Fruit fly (Drosophila melanogaster): Measurements from ENCODE around the gene S6k.

The S6k gene

dm6 chr3L:5820039-5820438 lies 9.3 kb upstream of the S6k start (continued):
- TF ChIP-seq ATbp (GFP tag; optimal IDR thresholded peaks at IDR 0.05) (no peak), Hand (GFP tag; optimal IDR thresholded peaks at IDR 0.05) (no peak), Adf1 (GFP tag; IDR thresholded peaks at IDR 0.05) (no peak), CG7556 (GFP tag; optimal IDR thresholded peaks at IDR 0.05) (no peak), CG33213 (GFP tag; optimal IDR thresholded peaks at IDR 0.05) (no peak), CG5180 (GFP tag; optimal IDR thresholded peaks at IDR 0.05) (no peak), Bteb2 (GFP tag; optimal IDR thresholded peaks at IDR 0.05) (no peak), Nf-YC (tag; optimal IDR thresholded peaks at IDR 0.05) (no peak), br (optimal IDR thresholded peaks at IDR 0.05) (no peak), CG7357 (GFP tag; IDR thresholded peaks at IDR 0.05) (no peak), cg (GFP tag; optimal IDR thresholded peaks at IDR 0.05) (no peak), CG42726 (GFP tag; IDR thresholded peaks at IDR 0.05; ENCODE audit: partially characterized antibody) (no peak), CG7963 (GFP tag; IDR thresholded peaks at IDR 0.05; ENCODE audit: partially characterized antibody) (no peak), CG6813 (GFP tag; optimal IDR thresholded peaks at IDR 0.05) (no peak), Scr (GFP tag; IDR thresholded peaks at IDR 0.05; ENCODE audit: partially characterized antibody) (no peak), CG10274 (GFP tag; optimal IDR thresholded peaks at IDR 0.05) (no peak), Hr51 (GFP tag; optimal IDR thresholded peaks at IDR 0.05) (peak in 1 of 2 experiments; percentile 38), CG43689 (GFP tag; IDR thresholded peaks at IDR 0.05) (no peak), CG6175 (GFP tag; IDR thresholded peaks at IDR 0.05) (no peak), CG14667 (GFP tag; IDR thresholded peaks at IDR 0.05) (no peak), HLH3B (GFP tag; IDR thresholded peaks at IDR 0.05) (no peak), CG10543 (GFP tag; optimal IDR thresholded peaks at IDR 0.05) (no peak), CG11504 (tag; optimal IDR thresholded peaks at IDR 0.05) (peak; percentile 18), sug (tag; optimal IDR thresholded peaks at IDR 0.05) (no peak), CG31388 (GFP tag; optimal IDR thresholded peaks at IDR 0.05) (no peak), Doc2 (GFP tag; IDR thresholded peaks at IDR 0.05) (no peak), crp (GFP tag; optimal IDR thresholded peaks at IDR 0.05) (no peak), row (GFP tag; IDR thresholded peaks at IDR 0.05) (0 out of 3 replicates have a peak, but pooled peaks have one; percentile 33), CG17802 (tag; optimal IDR thresholded peaks at IDR 0.05) (no peak), mirr (GFP tag; optimal IDR thresholded peaks at IDR 0.05) (no peak), schlank (tag; optimal IDR thresholded peaks at IDR 0.05) (no peak), CG1792 (GFP tag; optimal IDR thresholded peaks at IDR 0.05) (no peak), dmrt99B (tag; optimal IDR thresholded peaks at IDR 0.05) (no peak), Sry-β (GFP tag; optimal IDR thresholded peaks at IDR 0.05) (no peak), CG4730 (GFP tag; IDR thresholded peaks at IDR 0.05) (0 out of 2 replicates have a peak, but pooled peaks have one; percentile 10), CG6683 (GFP tag; optimal IDR thresholded peaks at IDR 0.05) (no peak), Sox100B (GFP tag; optimal IDR thresholded peaks at IDR 0.05) (no peak), CG12391 (tag; optimal IDR thresholded peaks at IDR 0.05) (peak; percentile 22), Rx (GFP tag; IDR thresholded peaks at IDR 0.05) (no peak), dati (GFP tag; IDR thresholded peaks at IDR 0.05) (no peak), sr (GFP tag; IDR thresholded peaks at IDR 0.05) (no peak), CG16863 (GFP tag; optimal IDR thresholded peaks at IDR 0.05) (no peak), trem (tag; optimal IDR thresholded peaks at IDR 0.05) (no peak), Hey (tag; optimal IDR thresholded peaks at IDR 0.05) (no peak), CG11695 (GFP tag; IDR thresholded peaks at IDR 0.05) (no peak), Ets97D (GFP tag; optimal IDR thresholded peaks at IDR 0.05) (no peak), sens-2 (GFP tag; IDR thresholded peaks at IDR 0.05) (no peak), Hmx (GFP tag; optimal IDR thresholded peaks at IDR 0.05) (no peak), Dll (GFP tag; IDR thresholded peaks at IDR 0.05; ENCODE audit: partially characterized antibody) (no peak), Oli (tag; optimal IDR thresholded peaks at IDR 0.05) (peak; percentile 29), CG7928 (GFP tag; optimal IDR thresholded peaks at IDR 0.05) (no peak)

Measured in whole organism, embryonic.